Worm (Caenorhabditis elegans) whole organism, early embryonic: Measurements from ENCODE around the gene C45H4.21.

ENCODE experiments used
- B0310.2 ChIP-seq: sonication (generic microtip); optimal IDR thresholded peaks from 2 replicates; lab custom pipeline; 2016; ENCODE audit warnings: mild to moderate bottlenecking, missing genetic modification characterization, missing compliant biosample characterization
- F13C5.2 ChIP-seq: sonication (generic microtip); optimal IDR thresholded peaks from 2 replicates; lab custom pipeline; 2017; ENCODE audit warnings: mild to moderate bottlenecking, missing genetic modification characterization, inconsistent platforms, missing compliant biosample characterization
- aly-1 ChIP-seq: sonication (generic microtip); optimal IDR thresholded peaks from 2 replicates; lab custom pipeline; 2016; ENCODE audit warnings: missing genetic modification characterization, missing compliant biosample characterization
- ama-1 ChIP-seq: fragments of 150-350 bp; optimal IDR thresholded peaks from 2 replicates; lab custom pipeline; 2014
- ceh-13 ChIP-seq: fragments of 200-800 bp; sonication (Bioruptor generic); optimal IDR thresholded peaks from 2 replicates; lab custom pipeline; 2018; ENCODE audit warnings: mild to moderate bottlenecking, missing genetic modification characterization, missing compliant biosample characterization
- ets-7 ChIP-seq: sonication (generic microtip); optimal IDR thresholded peaks from 2 replicates; lab custom pipeline; 2016; ENCODE audit warnings: missing genotype, missing genetic modification characterization, missing compliant biosample characterization
- flt-1 ChIP-seq: fragments of 200-800 bp; sonication (Bioruptor generic); IDR thresholded peaks from 2 replicates; pipeline ENCODE4 v1.3.6; 2022; ENCODE audit warnings: missing genetic modification characterization, missing compliant biosample characterization
- hmbx-1 ChIP-seq: sonication (generic microtip); optimal IDR thresholded peaks from 2 replicates; lab custom pipeline; 2016; ENCODE audit warnings: mild to moderate bottlenecking, missing genetic modification characterization, missing compliant biosample characterization
- pes-1 ChIP-seq: fragments of 200-800 bp; sonication (Bioruptor generic); IDR thresholded peaks from 2 replicates; pipeline ENCODE4 v1.3.6; 2022; ENCODE audit warnings: missing genetic modification reagents, missing genetic modification characterization, missing compliant biosample characterization
- scrt-1 ChIP-seq: fragments of 200-800 bp; sonication (Bioruptor generic); IDR thresholded peaks from 2 replicates; pipeline ENCODE4 v1.3.6; 2022; ENCODE audit warnings: missing genetic modification characterization, missing compliant biosample characterization
- sea-1 ChIP-seq: fragments of 200-800 bp; sonication (Bioruptor generic); conservative IDR thresholded peaks from 2 replicates; pipeline ENCODE4 v1.3.6; 2022; ENCODE audit warnings: missing genetic modification characterization, missing compliant biosample characterization
- tbx-37 ChIP-seq: fragments of 200-800 bp; sonication (Bioruptor generic); conservative IDR thresholded peaks from 2 replicates; pipeline ENCODE4 v1.3.6; 2022; ENCODE audit warnings: missing genetic modification reagents, missing genetic modification characterization, missing compliant biosample characterization
- tra-4 ChIP-seq: sonication (generic microtip); optimal IDR thresholded peaks from 2 replicates; lab custom pipeline; 2017; ENCODE audit warnings: missing genetic modification characterization, missing compliant biosample characterization

ce11 chrV:2126554-2126953 lies 22.8 kb downstream of the C45H4.21 start:
- TF ChIP-seq F13C5.2 (tag; lab: Kevin White, UChicago) (no peak), ets-7 (tag; lab: Kevin White, UChicago) (no peak), aly-1 (no peak), ceh-13 (GFP tag; lab: Kevin White, UChicago) (no peak), ama-1 (lab: Kevin White, UChicago) (no peak), flt-1 (GFP tag; lab: Robert Waterston, UW) (no peak), pes-1 (no peak), tbx-37 (GFP tag; lab: Robert Waterston, UW) (no peak), sea-1 (GFP tag; lab: Robert Waterston, UW) (no peak), tra-4 (tag; lab: Kevin White, UChicago) (no peak), scrt-1 (GFP tag; lab: Robert Waterston, UW) (no peak), B0310.2 (tag; lab: Kevin White, UChicago) (no peak), hmbx-1 (no peak)
